Fruit fly (Drosophila melanogaster) whole organism, embryonic: Measurements from ENCODE around the gene CG6294.

Source experiments
- CG4854 ChIP-seq: fragments of 200-800 bp; sonication (Bioruptor generic); optimal IDR thresholded peaks from 2 replicates; lab custom pipeline; 2016; ENCODE audit warnings: missing biosample characterization, missing genetic modification characterization, inconsistent platforms
- CG8478 ChIP-seq: fragments of >200 bp; optimal IDR thresholded peaks from 2 replicates; lab custom pipeline; 2018
- Dbx ChIP-seq: fragments of 200-800 bp; sonication (Bioruptor generic); IDR thresholded peaks from 3 replicates; pipeline ENCODE4 v1.3.6; 2022; ENCODE audit warnings: missing biosample characterization, missing genetic modification characterization
- Sin3A ChIP-seq: fragments of >200 bp; optimal IDR thresholded peaks from 2 replicates; lab custom pipeline; 2018
- Vsx1 ChIP-seq: fragments of 200-800 bp; sonication (Bioruptor generic); optimal IDR thresholded peaks from 2 replicates; lab custom pipeline; 2017; ENCODE audit warnings: missing biosample characterization, mild to moderate bottlenecking, missing genetic modification characterization, missing genetic modification reagents
- gcm2 ChIP-seq: fragments of 200-800 bp; sonication (Bioruptor generic); optimal IDR thresholded peaks from 2 replicates; lab custom pipeline; 2016; ENCODE audit warnings: missing biosample characterization, missing genetic modification characterization
- ken ChIP-seq: fragments of 200-800 bp; sonication (Bioruptor generic); IDR thresholded peaks from 3 replicates; pipeline ENCODE4 v1.3.6; 2022; ENCODE audit warnings: missing biosample characterization, missing genetic modification characterization
- tup ChIP-seq: fragments of 200-800 bp; sonication (Bioruptor generic); optimal IDR thresholded peaks from 2 replicates; lab custom pipeline; 2016; ENCODE audit warnings: missing biosample characterization, mild to moderate bottlenecking, missing genetic modification characterization, moderate library complexity
- twi ChIP-seq: fragments of 200-800 bp; optimal IDR thresholded peaks from 2 replicates; lab custom pipeline; 2019; ENCODE audit warnings: missing biosample characterization, mild to moderate bottlenecking, missing genetic modification characterization, moderate library complexity

dm6 chrX:15448809-15449208 is 13.7 kb upstream of the CG6294 start:
- TF ChIP-seq tup = no peak
- TF ChIP-seq CG4854 = no peak
- TF ChIP-seq twi (tag; lab: Kevin White, UChicago) = no peak
- no peak for TF ChIP-seq ken (GFP tag; lab: Robert Waterston, UW)
- no peak for TF ChIP-seq gcm2 (GFP tag; lab: Kevin White, UChicago)
- no peak for TF ChIP-seq Dbx (GFP tag; lab: Robert Waterston, UW)
- TF ChIP-seq CG8478 (lab: Kevin White, UChicago) = no peak
- no peak for TF ChIP-seq Vsx1 (GFP tag; lab: Kevin White, UChicago)
- TF ChIP-seq Sin3A (lab: Kevin White, UChicago) = no peak
